Comparison of ENCODE assay signal across 1 fruit fly cellular context in genomic region chrX:10822678-10823440, dm6.
TF ChIP-seq lines count a peak whose summit lies in the region.

No protein-coding gene starts in this region.

TF ChIP-seq in whole organism, embryonic, 481 proteins besides CTCF, POLR2A, EP300 and RAD21 (continued from another document):
- TF ChIP-seq Gug (GFP tag; IDR thresholded peaks at IDR 0.05; lab: Robert Waterston, UW) (0 out of 4 replicates have a peak, but pooled peaks have one; percentile 17), Lpt (GFP tag; optimal IDR thresholded peaks at IDR 0.05; lab: Kevin White, UChicago) (no peak), Abd-B (GFP tag; optimal IDR thresholded peaks at IDR 0.05; lab: Kevin White, UChicago) (no peak), dati (GFP tag; IDR thresholded peaks at IDR 0.05; lab: Robert Waterston, UW) (no peak), tgo (GFP tag; IDR thresholded peaks at IDR 0.05; lab: Robert Waterston, UW) (peak; percentile 38; the same call in 2 of the 3 replicates), gcm2 (GFP tag; optimal IDR thresholded peaks at IDR 0.05; lab: Kevin White, UChicago) (no peak), Fer3 (tag; optimal IDR thresholded peaks at IDR 0.05; lab: Kevin White, UChicago) (peak; percentile 48), CG43689 (GFP tag; IDR thresholded peaks at IDR 0.05; lab: Robert Waterston, UW) (no peak), Opbp (GFP tag; IDR thresholded peaks at IDR 0.05; lab: Robert Waterston, UW; ENCODE audit: partially characterized antibody) (no peak), psq (GFP tag; optimal IDR thresholded peaks at IDR 0.05; lab: Kevin White, UChicago) (no peak), corto (GFP tag; optimal IDR thresholded peaks at IDR 0.05; lab: Kevin White, UChicago) (no peak), gsb-n (tag; optimal IDR thresholded peaks at IDR 0.05; lab: Kevin White, UChicago) (peak; percentile 71), CG6654 (GFP tag; optimal IDR thresholded peaks at IDR 0.05; lab: Kevin White, UChicago) (peak; percentile 24), CoRest (tag; optimal IDR thresholded peaks at IDR 0.05; lab: Kevin White, UChicago) (peak; percentile 87), trh (GFP tag; optimal IDR thresholded peaks at IDR 0.05; lab: Kevin White, UChicago) (no peak), tna (GFP tag; IDR thresholded peaks at IDR 0.05; lab: Robert Waterston, UW; ENCODE audit: partially characterized antibody) (no peak), zen (tag; optimal IDR thresholded peaks at IDR 0.05; lab: Kevin White, UChicago) (peak; percentile 92), CG8290 (GFP tag; optimal IDR thresholded peaks at IDR 0.05; lab: Kevin White, UChicago) (no peak), CG8290 (tag; optimal IDR thresholded peaks at IDR 0.05; lab: Kevin White, UChicago) (peak; percentile 9 to 24), BtbVII (GFP tag; optimal IDR thresholded peaks at IDR 0.05; lab: Kevin White, UChicago) (peak; percentile 53), Nf-YA (GFP tag; IDR thresholded peaks at IDR 0.05; lab: Robert Waterston, UW) (peak; percentile 29; the same call in 1 of the 2 replicates), Tbp (GFP tag; optimal IDR thresholded peaks at IDR 0.05; lab: Kevin White, UChicago) (no peak), ap (GFP tag; IDR thresholded peaks at IDR 0.05; lab: Robert Waterston, UW) (peak; percentile 41; the same call in 1 of the 2 replicates), danr (GFP tag; IDR thresholded peaks at IDR 0.05; lab: Robert Waterston, UW) (0 out of 2 replicates have a peak, but pooled peaks have one; percentile 16), CG10654 (GFP tag; optimal IDR thresholded peaks at IDR 0.05; lab: Kevin White, UChicago) (peak; percentile 24), Drgx (GFP tag; IDR thresholded peaks at IDR 0.05; lab: Robert Waterston, UW) (no peak), az2 (GFP tag; optimal IDR thresholded peaks at IDR 0.05; lab: Kevin White, UChicago) (peak; percentile 29), MESR4 (GFP tag; optimal IDR thresholded peaks at IDR 0.05; lab: Kevin White, UChicago) (no peak), dmrt11E (tag; optimal IDR thresholded peaks at IDR 0.05; lab: Kevin White, UChicago) (peak; percentile 95), CG17359 (tag; optimal IDR thresholded peaks at IDR 0.05; lab: Kevin White, UChicago) (peak; percentile 72), ac (GFP tag; optimal IDR thresholded peaks at IDR 0.05; lab: Kevin White, UChicago) (peak; percentile 87), prd (optimal IDR thresholded peaks at IDR 0.05; lab: Kevin White, UChicago) (no peak), prd (GFP tag; IDR thresholded peaks at IDR 0.05; lab: Robert Waterston, UW) (peak; percentile 82), Elba2 (GFP tag; optimal IDR thresholded peaks at IDR 0.05; lab: Kevin White, UChicago) (no peak), Atf-2 (GFP tag; optimal IDR thresholded peaks at IDR 0.05; lab: Kevin White, UChicago) (peak; percentile 13), CG31388 (GFP tag; optimal IDR thresholded peaks at IDR 0.05; lab: Kevin White, UChicago) (no peak), CG2120 (GFP tag; optimal IDR thresholded peaks at IDR 0.05; lab: Kevin White, UChicago) (peak; percentile 66), CG7786 (GFP tag; optimal IDR thresholded peaks at IDR 0.05; lab: Kevin White, UChicago) (no peak), CHES-1-like (GFP tag; optimal IDR thresholded peaks at IDR 0.05; lab: Kevin White, UChicago) (no peak), NfI (GFP tag; optimal IDR thresholded peaks at IDR 0.05; lab: Kevin White, UChicago) (peak; percentile 48), H2.0 (GFP tag; IDR thresholded peaks at IDR 0.05; lab: Robert Waterston, UW) (peak; percentile 33; the same call in 1 of the 2 replicates), CG13775 (GFP tag; optimal IDR thresholded peaks at IDR 0.05; lab: Kevin White, UChicago) (peak; percentile 78), Nf-YB (GFP tag; optimal IDR thresholded peaks at IDR 0.05; lab: Kevin White, UChicago) (peak; percentile 74), CG31365 (tag; optimal IDR thresholded peaks at IDR 0.05; lab: Kevin White, UChicago) (peak; percentile 14), peb (GFP tag; IDR thresholded peaks at IDR 0.05; lab: Robert Waterston, UW) (0 out of 2 replicates have a peak, but pooled peaks have one; percentile 13), CG9215 (GFP tag; IDR thresholded peaks at IDR 0.05; lab: Robert Waterston, UW) (peak; percentile 34; the same call in 1 of the 2 replicates), ato (GFP tag; IDR thresholded peaks at IDR 0.05; lab: Robert Waterston, UW; ENCODE audit: partially characterized antibody) (no peak), NK7.1 (GFP tag; optimal IDR thresholded peaks at IDR 0.05; lab: Kevin White, UChicago) (no peak), CG14050 (GFP tag; IDR thresholded peaks at IDR 0.05; lab: Robert Waterston, UW) (no peak), CG5245 (GFP tag; optimal IDR thresholded peaks at IDR 0.05; lab: Kevin White, UChicago) (no peak), gem (tag; optimal IDR thresholded peaks at IDR 0.05; lab: Kevin White, UChicago) (peak; percentile 89), CG12744 (GFP tag; optimal IDR thresholded peaks at IDR 0.05; lab: Kevin White, UChicago) (no peak), chif (GFP tag; optimal IDR thresholded peaks at IDR 0.05; lab: Kevin White, UChicago) (peak; percentile 18 to 55), esg (GFP tag; conservative IDR thresholded peaks at IDR 0.05; lab: Robert Waterston, UW) (0 out of 2 replicates have a peak, but pooled peaks have one; percentile 15), Aef1 (GFP tag; IDR thresholded peaks at IDR 0.05; lab: Robert Waterston, UW) (no peak), Hr51 (GFP tag; optimal IDR thresholded peaks at IDR 0.05; lab: Kevin White, UChicago) (peak; percentile 48 to 71)
